Fruit fly (Drosophila melanogaster) whole organism, embryonic: ENCODE measurements around the gene Csk.

Experiments
- CG10147 ChIP-seq: fragments of 200-800 bp; sonication (Bioruptor generic); optimal IDR thresholded peaks from 2 replicates; lab custom pipeline; 2019; ENCODE audit warnings: missing biosample characterization, mild to moderate bottlenecking, missing genetic modification characterization, moderate library complexity
- CG10654 ChIP-seq: fragments of 200-800 bp; sonication (Bioruptor generic); optimal IDR thresholded peaks from 2 replicates; lab custom pipeline; 2016; ENCODE audit warnings: missing biosample characterization, missing genetic modification characterization
- CG12155 ChIP-seq: fragments of 200-800 bp; sonication (Bioruptor generic); optimal IDR thresholded peaks from 3 replicates; lab custom pipeline; 2016; ENCODE audit warnings: missing biosample characterization, missing genetic modification characterization
- CG12769 ChIP-seq: fragments of 200-800 bp; sonication (Bioruptor generic); optimal IDR thresholded peaks from 2 replicates; lab custom pipeline; 2019; ENCODE audit warnings: missing biosample characterization, mild to moderate bottlenecking, missing genetic modification characterization, moderate library complexity
- CG14014 ChIP-seq: fragments of 200-800 bp; sonication (Bioruptor generic); IDR thresholded peaks from 2 replicates; pipeline ENCODE4 v1.3.6; 2022; ENCODE audit warnings: missing biosample characterization, missing genetic modification characterization
- CG15696 ChIP-seq: fragments of 200-800 bp; sonication (Bioruptor generic); optimal IDR thresholded peaks from 2 replicates; lab custom pipeline; 2019; ENCODE audit warnings: missing biosample characterization, mild to moderate bottlenecking, missing genetic modification characterization, moderate library complexity
- CG17359 ChIP-seq: fragments of 200-800 bp; sonication (Bioruptor generic); optimal IDR thresholded peaks from 3 replicates; lab custom pipeline; 2018; ENCODE audit warnings: missing biosample characterization, mild to moderate bottlenecking, missing genetic modification characterization, moderate library complexity
- CG3281 ChIP-seq: fragments of 200-800 bp; sonication (Bioruptor generic); optimal IDR thresholded peaks from 3 replicates; lab custom pipeline; 2017; ENCODE audit warnings: missing biosample characterization, mild to moderate bottlenecking, missing genetic modification characterization
- CG34224 ChIP-seq: fragments of 200-800 bp; sonication (Bioruptor generic); IDR thresholded peaks from 3 replicates; pipeline ENCODE4 v1.3.6; 2022; ENCODE audit warnings: missing biosample characterization, missing genetic modification characterization; ENCODE audit not compliant: partially characterized antibody
- CG3995 ChIP-seq: fragments of 200-800 bp; sonication (Bioruptor generic); optimal IDR thresholded peaks from 3 replicates; lab custom pipeline; 2016; ENCODE audit warnings: missing biosample characterization, missing genetic modification characterization
- CG43689 ChIP-seq: fragments of 200-800 bp; sonication (Bioruptor generic); IDR thresholded peaks from 2 replicates; pipeline ENCODE4 v1.3.6; 2022; ENCODE audit warnings: missing biosample characterization, missing genetic modification characterization
- CG5953 ChIP-seq: fragments of 200-800 bp; sonication (Bioruptor generic); IDR thresholded peaks from 2 replicates; pipeline ENCODE4 v1.3.6; 2022; ENCODE audit warnings: missing biosample characterization, missing genetic modification characterization
- CG6175 ChIP-seq: fragments of 200-800 bp; sonication (Bioruptor generic); IDR thresholded peaks from 3 replicates; pipeline ENCODE4 v1.3.6; 2022; ENCODE audit warnings: missing biosample characterization, missing genetic modification characterization
- CG6254 ChIP-seq: fragments of 200-800 bp; sonication (Bioruptor generic); optimal IDR thresholded peaks from 3 replicates; lab custom pipeline; 2017; ENCODE audit warnings: mild to moderate bottlenecking, missing biosample characterization, missing genetic modification reagents, missing genetic modification characterization
- CG7271 ChIP-seq: fragments of 200-800 bp; sonication (Bioruptor generic); optimal IDR thresholded peaks from 2 replicates; lab custom pipeline; 2018; ENCODE audit warnings: missing biosample characterization, mild to moderate bottlenecking, missing genetic modification characterization, moderate library complexity
- CG7928 ChIP-seq: fragments of 200-800 bp; sonication (Bioruptor generic); optimal IDR thresholded peaks from 2 replicates; lab custom pipeline; 2017; ENCODE audit warnings: missing biosample characterization, mild to moderate bottlenecking, missing genetic modification characterization
- Dll ChIP-seq: fragments of 200-800 bp; sonication (Bioruptor generic); IDR thresholded peaks from 4 replicates; pipeline ENCODE4 v1.3.6; 2022; ENCODE audit warnings: missing biosample characterization, missing genetic modification characterization; ENCODE audit not compliant: partially characterized antibody
- ERR ChIP-seq: fragments of 200-800 bp; sonication (Bioruptor generic); optimal IDR thresholded peaks from 2 replicates; lab custom pipeline; 2016; ENCODE audit warnings: missing biosample characterization, missing genetic modification characterization
- Fer2 ChIP-seq: fragments of 200-800 bp; sonication (Bioruptor generic); optimal IDR thresholded peaks from 2 replicates; lab custom pipeline; 2018; ENCODE audit warnings: missing biosample characterization, mild to moderate bottlenecking, missing genetic modification characterization, moderate library complexity
- Fer3 ChIP-seq: fragments of 200-800 bp; sonication (Bioruptor generic); optimal IDR thresholded peaks from 2 replicates; lab custom pipeline; 2018; ENCODE audit warnings: missing biosample characterization, mild to moderate bottlenecking, missing genetic modification characterization, moderate library complexity
- Gsc ChIP-seq: fragments of 200-800 bp; sonication (Bioruptor generic); IDR thresholded peaks from 2 replicates; pipeline ENCODE4 v1.3.6; 2022; ENCODE audit warnings: missing biosample characterization, missing genetic modification characterization
- HLH3B ChIP-seq: fragments of 200-800 bp; sonication (Bioruptor generic); IDR thresholded peaks from 2 replicates; pipeline ENCODE4 v1.3.6; 2022; ENCODE audit warnings: missing biosample characterization, missing genetic modification characterization
- Hey ChIP-seq: fragments of 200-800 bp; sonication (Bioruptor generic); optimal IDR thresholded peaks from 3 replicates; lab custom pipeline; 2018; ENCODE audit warnings: missing biosample characterization, mild to moderate bottlenecking, missing genetic modification characterization
- Med ChIP-seq: fragments of 200-800 bp; sonication (Bioruptor generic); peaks from one replicate; lab custom pipeline; 2016; ENCODE audit warnings: missing biosample characterization, missing genetic modification characterization, mild to moderate bottlenecking, inconsistent platforms, moderate library complexity
- Ssrp ChIP-seq: fragments of 200-800 bp; sonication (Bioruptor generic); optimal IDR thresholded peaks from 2 replicates; lab custom pipeline; 2018; ENCODE audit warnings: missing biosample characterization, mild to moderate bottlenecking, missing genetic modification characterization, moderate library complexity
- Xrp1 ChIP-seq: fragments of 200-800 bp; sonication (Bioruptor generic); IDR thresholded peaks from 2 replicates; pipeline ENCODE4 v1.3.6; 2022; ENCODE audit warnings: missing biosample characterization, missing genetic modification characterization
- bcd ChIP-seq: fragments of 200-800 bp; sonication (Bioruptor generic); optimal IDR thresholded peaks from 2 replicates; lab custom pipeline; 2017; ENCODE audit warnings: missing biosample characterization, mild to moderate bottlenecking, missing genetic modification characterization
- bsh ChIP-seq, 2 experiments: fragments of 200-800 bp; sonication (Bioruptor generic); optimal IDR thresholded peaks; 2 replicates each; lab custom pipeline; 2017 to 2018; ENCODE audit warnings: mild to moderate bottlenecking in 2 of 2, missing biosample characterization in 2 of 2, missing genetic modification characterization in 2 of 2, moderate library complexity in 1 of 2
- cad ChIP-seq: fragments of >200 bp; optimal IDR thresholded peaks from 2 replicates; lab custom pipeline; 2017; ENCODE audit warnings: missing biosample characterization, missing genetic modification characterization
- cg ChIP-seq: fragments of 200-800 bp; sonication (Bioruptor generic); optimal IDR thresholded peaks from 3 replicates; lab custom pipeline; 2019; ENCODE audit warnings: missing biosample characterization, mild to moderate bottlenecking, missing genetic modification characterization, moderate library complexity
- crc ChIP-seq: fragments of 200-800 bp; sonication (Bioruptor generic); optimal IDR thresholded peaks from 2 replicates; lab custom pipeline; 2016; ENCODE audit warnings: missing biosample characterization, missing genetic modification characterization
- dm ChIP-seq: fragments of 200-800 bp; sonication (Bioruptor generic); optimal IDR thresholded peaks from 3 replicates; lab custom pipeline; 2016; ENCODE audit warnings: missing biosample characterization, missing genetic modification characterization
- dmrt11E ChIP-seq: fragments of 200-800 bp; sonication (Bioruptor generic); optimal IDR thresholded peaks from 3 replicates; lab custom pipeline; 2018; ENCODE audit warnings: missing biosample characterization, mild to moderate bottlenecking, missing genetic modification characterization, moderate library complexity
- ewg ChIP-seq: fragments of 200-800 bp; sonication (Bioruptor generic); optimal IDR thresholded peaks from 3 replicates; lab custom pipeline; 2017; ENCODE audit warnings: mild to moderate bottlenecking, missing biosample characterization, missing genetic modification reagents, missing genetic modification characterization
- grau ChIP-seq: fragments of 200-800 bp; optimal IDR thresholded peaks from 3 replicates; lab custom pipeline; 2019; ENCODE audit warnings: missing biosample characterization, mild to moderate bottlenecking, missing genetic modification characterization, moderate library complexity
- grn ChIP-seq: fragments of 200-800 bp; sonication (Bioruptor generic); optimal IDR thresholded peaks from 3 replicates; lab custom pipeline; 2017; ENCODE audit warnings: missing biosample characterization, missing genetic modification characterization
- ham ChIP-seq: fragments of 200-800 bp; sonication (Bioruptor generic); IDR thresholded peaks from 2 replicates; pipeline ENCODE4 v1.3.6; 2022; ENCODE audit warnings: missing biosample characterization, missing genetic modification characterization
- peb ChIP-seq: fragments of 200-800 bp; sonication (Bioruptor generic); IDR thresholded peaks from 2 replicates; pipeline ENCODE4 v1.3.6; 2022; ENCODE audit warnings: missing biosample characterization, missing genetic modification characterization
- pzg ChIP-seq: fragments of 200-800 bp; sonication (Bioruptor generic); optimal IDR thresholded peaks from 3 replicates; lab custom pipeline; 2018; ENCODE audit warnings: missing biosample characterization, mild to moderate bottlenecking, missing genetic modification characterization, moderate library complexity
- salm ChIP-seq: fragments of 200-800 bp; sonication (Bioruptor generic); optimal IDR thresholded peaks from 2 replicates; lab custom pipeline; 2018; ENCODE audit warnings: missing biosample characterization, mild to moderate bottlenecking, missing genetic modification characterization
- sc ChIP-seq, 3 experiments: fragments of >200 bp in 2 of 3; fragments of 200-800 bp in 1 of 3; sonication (Bioruptor generic) in 1 of 3; optimal IDR thresholded peaks; 2 replicates in 2 of 3; 3 replicates in 1 of 3; lab custom pipeline; 2017; ENCODE audit warnings: mild to moderate bottlenecking in 1 of 3, missing biosample characterization in 1 of 3, missing genetic modification characterization in 1 of 3, missing genetic modification reagents in 1 of 3
- scrt ChIP-seq: fragments of 200-800 bp; sonication (Bioruptor generic); optimal IDR thresholded peaks from 2 replicates; lab custom pipeline; 2018; ENCODE audit warnings: missing biosample characterization, mild to moderate bottlenecking, missing genetic modification characterization, moderate library complexity
- sens ChIP-seq: fragments of 200-800 bp; sonication (Bioruptor generic); peaks from one replicate; lab custom pipeline; 2016; ENCODE audit warnings: missing biosample characterization, missing genetic modification characterization
- sens-2 ChIP-seq: fragments of 200-800 bp; sonication (Bioruptor generic); IDR thresholded peaks from 2 replicates; pipeline ENCODE4 v1.3.6; 2022; ENCODE audit warnings: missing biosample characterization, missing genetic modification characterization
- so ChIP-seq: fragments of 200-800 bp; sonication (Bioruptor generic); IDR thresholded peaks from 3 replicates; pipeline ENCODE4 v1.3.6; 2022; ENCODE audit warnings: missing biosample characterization, missing genetic modification characterization
- sob ChIP-seq: fragments of 200-800 bp; sonication (Bioruptor generic); IDR thresholded peaks from 2 replicates; pipeline ENCODE4 v1.3.6; 2022; ENCODE audit warnings: missing biosample characterization, missing genetic modification characterization
- stc ChIP-seq: fragments of 200-800 bp; sonication (Bioruptor generic); IDR thresholded peaks from 2 replicates; pipeline ENCODE4 v1.3.6; 2022; ENCODE audit warnings: missing biosample characterization, missing genetic modification characterization
- tll ChIP-seq, 2 experiments: fragments of 200-800 bp in 1 of 2; fragments of >200 bp in 1 of 2; sonication (Bioruptor generic) in 1 of 2; optimal IDR thresholded peaks; 2 replicates each; lab custom pipeline; 2017 to 2019; ENCODE audit warnings: missing biosample characterization in 2 of 2, missing genetic modification characterization in 2 of 2, mild to moderate bottlenecking in 1 of 2, moderate library complexity in 1 of 2
- tna ChIP-seq: fragments of 200-800 bp; sonication (Bioruptor generic); IDR thresholded peaks from 2 replicates; pipeline ENCODE4 v1.3.6; 2022; ENCODE audit warnings: missing biosample characterization, missing genetic modification characterization; ENCODE audit not compliant: partially characterized antibody
- wdn ChIP-seq: fragments of 200-800 bp; sonication (Bioruptor generic); IDR thresholded peaks from 2 replicates; pipeline ENCODE4 v1.3.6; 2022; ENCODE audit warnings: missing biosample characterization, missing genetic modification characterization

The Csk gene

DNA sequence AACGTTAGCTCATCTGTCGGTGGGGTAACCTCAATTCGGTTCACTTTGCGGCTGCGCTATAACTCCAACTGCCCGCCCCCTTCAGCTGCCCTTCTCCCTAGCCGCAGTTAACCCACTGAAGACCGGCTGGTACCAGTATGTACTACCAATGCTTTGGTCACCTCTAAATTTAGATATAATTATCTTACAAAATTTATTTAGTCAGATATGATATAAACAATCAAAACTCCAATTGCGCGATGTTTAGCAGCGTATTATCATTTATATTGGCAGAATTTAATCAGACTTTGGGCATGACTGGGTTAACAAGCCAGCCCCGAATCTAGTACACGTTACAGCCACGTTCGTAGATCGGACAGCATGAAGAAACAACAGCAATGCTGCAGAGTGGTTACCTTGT, 11.2 kb upstream of the Csk start (continued):
- TF ChIP-seq peb (GFP tag; lab: Robert Waterston, UW): no peak
- TF ChIP-seq HLH3B (GFP tag; lab: Robert Waterston, UW): peak; percentile 55
- TF ChIP-seq Fer3 (tag; lab: Kevin White, UChicago): peak; percentile 55
- TF ChIP-seq grn (GFP tag; lab: Kevin White, UChicago): no peak
- TF ChIP-seq CG3281 (GFP tag; lab: Kevin White, UChicago): peak; percentile 41
- TF ChIP-seq Hey (tag; lab: Kevin White, UChicago): no peak
- TF ChIP-seq Gsc: no peak
- peak; percentile 40; the same call in 1 of the 2 replicates for TF ChIP-seq stc (GFP tag; lab: Robert Waterston, UW)
- no peak for TF ChIP-seq Dll
- TF ChIP-seq wdn: no peak
- TF ChIP-seq CG12155 (GFP tag; lab: Kevin White, UChicago): no peak
- no peak for TF ChIP-seq sens-2 (GFP tag; lab: Robert Waterston, UW)
- no peak for TF ChIP-seq CG6175
- peak; percentile 59 for TF ChIP-seq CG17359 (tag; lab: Kevin White, UChicago)
- peak; percentile 38 for TF ChIP-seq salm
- TF ChIP-seq pzg (GFP tag; lab: Kevin White, UChicago): no peak
- TF ChIP-seq CG5953 (GFP tag; lab: Robert Waterston, UW): no peak
- TF ChIP-seq scrt: peak; percentile 53
- no peak for TF ChIP-seq CG43689 (GFP tag; lab: Robert Waterston, UW)
- no peak for TF ChIP-seq CG34224 (GFP tag; lab: Robert Waterston, UW)
- no peak for TF ChIP-seq CG7271 (tag; lab: Kevin White, UChicago)
- no peak for TF ChIP-seq CG3995 (GFP tag; lab: Kevin White, UChicago)
- no peak for TF ChIP-seq ERR (GFP tag; lab: Kevin White, UChicago)
- TF ChIP-seq CG10147 (GFP tag; lab: Kevin White, UChicago): peak; percentile 57
- TF ChIP-seq cg (GFP tag; lab: Kevin White, UChicago): no peak
- peak; percentile 15; the same call in 1 of the 2 replicates for TF ChIP-seq CG14014 (GFP tag; lab: Robert Waterston, UW)
- no peak for TF ChIP-seq CG7928 (GFP tag; lab: Kevin White, UChicago)
- no peak for TF ChIP-seq sc (optimal IDR thresholded peaks at IDR 0.05; lab: Kevin White, UChicago)
- TF ChIP-seq sc (GFP tag; optimal IDR thresholded peaks at IDR 0.05; lab: Kevin White, UChicago): no peak
- TF ChIP-seq grau (tag; lab: Kevin White, UChicago): peak; percentile 60
- no peak for TF ChIP-seq dmrt11E (tag; lab: Kevin White, UChicago)
- no peak for TF ChIP-seq cad
- TF ChIP-seq Ssrp (tag; lab: Kevin White, UChicago): peak; percentile 47
- TF ChIP-seq so (GFP tag; lab: Robert Waterston, UW): peak; percentile 50; the same call in 1 of the 3 replicates
- TF ChIP-seq sob (GFP tag; lab: Robert Waterston, UW): peak; percentile 58; the same call in 1 of the 2 replicates
- TF ChIP-seq ewg: peak; percentile 31
- no peak for TF ChIP-seq crc (GFP tag; lab: Kevin White, UChicago)
- no peak for TF ChIP-seq CG15696 (tag; lab: Kevin White, UChicago)
- peak; percentile 84 for TF ChIP-seq Med
- TF ChIP-seq ham (GFP tag; lab: Robert Waterston, UW): no peak
- TF ChIP-seq sens (GFP tag; lab: Kevin White, UChicago): peak; percentile 79
- TF ChIP-seq bsh (GFP tag; optimal IDR thresholded peaks at IDR 0.05; lab: Kevin White, UChicago): peak; percentile 29 to 36
- peak; percentile 67 for TF ChIP-seq CG12769 (tag; lab: Kevin White, UChicago)
- peak; percentile 32; the same call in 1 of the 2 replicates for TF ChIP-seq Xrp1
- peak; percentile 12 for TF ChIP-seq bcd (GFP tag; lab: Kevin White, UChicago)
- TF ChIP-seq Fer2 (tag; lab: Kevin White, UChicago): no peak
- no peak for TF ChIP-seq tll (GFP tag; optimal IDR thresholded peaks at IDR 0.05; lab: Kevin White, UChicago)
- no peak for TF ChIP-seq tna
- TF ChIP-seq CG6254 (GFP tag; lab: Kevin White, UChicago): peak; percentile 8
- TF ChIP-seq CG10654 (GFP tag; lab: Kevin White, UChicago): peak; percentile 4
- no peak for TF ChIP-seq dm (GFP tag; lab: Kevin White, UChicago)
